Worm (Caenorhabditis elegans) whole organism, L2 larva: ENCODE data around the gene sup-26.

ENCODE experiments used
- F13H6.1 ChIP-seq: sonication (generic microtip); optimal IDR thresholded peaks from 2 replicates; lab custom pipeline; 2016; ENCODE audit warnings: missing genetic modification characterization, missing compliant biosample characterization
- R02D3.7 ChIP-seq: fragments of 150-350 bp; optimal IDR thresholded peaks from 2 replicates; lab custom pipeline; 2014; ENCODE audit warnings: missing biosample characterization, missing genetic modification characterization
- Y55F3AM.14 ChIP-seq: fragments of 200-800 bp; sonication (Bioruptor generic); optimal IDR thresholded peaks from 2 replicates; lab custom pipeline; 2018; ENCODE audit warnings: mild to moderate bottlenecking, missing genetic modification characterization, missing compliant biosample characterization
- ZK546.5 ChIP-seq: sonication (generic microtip); optimal IDR thresholded peaks from 2 replicates; lab custom pipeline; 2017; ENCODE audit warnings: missing biosample characterization, missing genetic modification characterization
- alr-1 ChIP-seq: fragments of 150-350 bp; optimal IDR thresholded peaks from 2 replicates; lab custom pipeline; 2014; ENCODE audit warnings: missing biosample characterization, missing genetic modification characterization
- aly-2 ChIP-seq: fragments of 150-350 bp; optimal IDR thresholded peaks from 2 replicates; lab custom pipeline; 2014; ENCODE audit warnings: missing biosample characterization, missing genetic modification characterization
- ama-1 ChIP-seq: fragments of 150-350 bp; optimal IDR thresholded peaks from 2 replicates; lab custom pipeline; 2018; ENCODE audit warnings: inconsistent platforms
- blmp-1 ChIP-seq: sonication (generic microtip); optimal IDR thresholded peaks from 2 replicates; lab custom pipeline; 2017; ENCODE audit warnings: missing genetic modification characterization, mild to moderate bottlenecking, missing compliant biosample characterization, antibody characterized with exemption, moderate library complexity; ENCODE audit not compliant: insufficient read depth
- ceh-16 ChIP-seq: fragments of 150-350 bp; optimal IDR thresholded peaks from 2 replicates; lab custom pipeline; 2014; ENCODE audit warnings: missing biosample characterization, missing genetic modification characterization
- ceh-82 ChIP-seq: fragments of 150-350 bp; optimal IDR thresholded peaks from 2 replicates; lab custom pipeline; 2014; ENCODE audit warnings: missing biosample characterization, missing genetic modification characterization
- dmd-4 ChIP-seq: sonication (generic microtip); optimal IDR thresholded peaks from 2 replicates; lab custom pipeline; 2017; ENCODE audit warnings: missing biosample characterization, missing genetic modification characterization
- egl-27 ChIP-seq: sonication (generic microtip); optimal IDR thresholded peaks from 3 replicates; lab custom pipeline; 2017; ENCODE audit warnings: missing biosample characterization, missing genetic modification reagents, missing genetic modification characterization
- fos-1 ChIP-seq: fragments of 150-350 bp; optimal IDR thresholded peaks from 2 replicates; lab custom pipeline; 2014; ENCODE audit warnings: missing biosample characterization, missing genetic modification characterization
- gmeb-1 ChIP-seq: fragments of 150-350 bp; optimal IDR thresholded peaks from 2 replicates; lab custom pipeline; 2014; ENCODE audit warnings: missing biosample characterization, missing genetic modification characterization
- lin-39 ChIP-seq: fragments of 150-350 bp; optimal IDR thresholded peaks from 2 replicates; lab custom pipeline; 2014; ENCODE audit warnings: missing biosample characterization, missing genetic modification reagents, missing genetic modification characterization
- lsy-2 ChIP-seq, 2 experiments: fragments of 150-350 bp in 1 of 2; sonication (generic microtip) in 1 of 2; optimal IDR thresholded peaks; 2 replicates each; lab custom pipeline; 2014 to 2017; ENCODE audit warnings: missing biosample characterization in 2 of 2, missing genetic modification characterization in 2 of 2
- mab-5 ChIP-seq: fragments of 150-350 bp; optimal IDR thresholded peaks from 2 replicates; lab custom pipeline; 2014; ENCODE audit warnings: missing biosample characterization, missing genetic modification characterization
- mbf-1 ChIP-seq: sonication (generic microtip); optimal IDR thresholded peaks from 2 replicates; lab custom pipeline; 2017; ENCODE audit warnings: missing biosample characterization, missing genetic modification characterization
- mdl-1 ChIP-seq, 2 experiments: fragments of 150-350 bp in 1 of 2; sonication (generic microtip) in 1 of 2; optimal IDR thresholded peaks; 2 replicates each; lab custom pipeline; 2017; ENCODE audit warnings: missing biosample characterization in 2 of 2, missing genetic modification characterization in 2 of 2
- nhr-10 ChIP-seq: sonication (generic microtip); optimal IDR thresholded peaks from 2 replicates; lab custom pipeline; 2017; ENCODE audit warnings: missing biosample characterization, missing genetic modification characterization
- nhr-237 ChIP-seq: fragments of 150-350 bp; optimal IDR thresholded peaks from 2 replicates; lab custom pipeline; 2014; ENCODE audit warnings: missing biosample characterization, missing genetic modification characterization
- nhr-25 ChIP-seq: fragments of 150-350 bp; sonication (generic microtip); optimal IDR thresholded peaks from 3 replicates; lab custom pipeline; 2014; ENCODE audit warnings: missing biosample characterization, missing genetic modification characterization
- nhr-6 ChIP-seq: fragments of 150-350 bp; optimal IDR thresholded peaks from 2 replicates; lab custom pipeline; 2014; ENCODE audit warnings: missing biosample characterization, missing genetic modification characterization
- nhr-77 ChIP-seq: fragments of 150-350 bp; optimal IDR thresholded peaks from 2 replicates; lab custom pipeline; 2014; ENCODE audit warnings: missing biosample characterization, missing genetic modification characterization
- skn-1 ChIP-seq: sonication (generic microtip); optimal IDR thresholded peaks from 2 replicates; lab custom pipeline; 2017; ENCODE audit warnings: missing biosample characterization, missing genetic modification characterization
- sma-3 ChIP-seq: sonication (generic microtip); optimal IDR thresholded peaks from 2 replicates; lab custom pipeline; 2016; ENCODE audit warnings: missing genetic modification reagents, missing genetic modification characterization, missing compliant biosample characterization
- sma-9 ChIP-seq, 2 experiments: fragments of 150-350 bp in 1 of 2; sonication (generic microtip) in 1 of 2; optimal IDR thresholded peaks; 2 replicates each; lab custom pipeline; 2014 to 2016; ENCODE audit warnings: missing genetic modification characterization in 2 of 2, mild to moderate bottlenecking in 1 of 2, missing biosample characterization in 1 of 2, missing compliant biosample characterization in 1 of 2, missing genetic modification reagents in 1 of 2, moderate library complexity in 1 of 2
- snpc-4 ChIP-seq: fragments of 150-350 bp; optimal IDR thresholded peaks from 2 replicates; lab custom pipeline; 2014; ENCODE audit warnings: missing biosample characterization, missing genetic modification characterization
- zag-1 ChIP-seq: fragments of 150-350 bp; optimal IDR thresholded peaks from 2 replicates; lab custom pipeline; 2014; ENCODE audit warnings: missing biosample characterization, missing genetic modification characterization
- ztf-11 ChIP-seq: sonication (generic microtip); optimal IDR thresholded peaks from 2 replicates; lab custom pipeline; 2017; ENCODE audit warnings: missing biosample characterization, missing genetic modification characterization

sup-26 gene

DNA sequence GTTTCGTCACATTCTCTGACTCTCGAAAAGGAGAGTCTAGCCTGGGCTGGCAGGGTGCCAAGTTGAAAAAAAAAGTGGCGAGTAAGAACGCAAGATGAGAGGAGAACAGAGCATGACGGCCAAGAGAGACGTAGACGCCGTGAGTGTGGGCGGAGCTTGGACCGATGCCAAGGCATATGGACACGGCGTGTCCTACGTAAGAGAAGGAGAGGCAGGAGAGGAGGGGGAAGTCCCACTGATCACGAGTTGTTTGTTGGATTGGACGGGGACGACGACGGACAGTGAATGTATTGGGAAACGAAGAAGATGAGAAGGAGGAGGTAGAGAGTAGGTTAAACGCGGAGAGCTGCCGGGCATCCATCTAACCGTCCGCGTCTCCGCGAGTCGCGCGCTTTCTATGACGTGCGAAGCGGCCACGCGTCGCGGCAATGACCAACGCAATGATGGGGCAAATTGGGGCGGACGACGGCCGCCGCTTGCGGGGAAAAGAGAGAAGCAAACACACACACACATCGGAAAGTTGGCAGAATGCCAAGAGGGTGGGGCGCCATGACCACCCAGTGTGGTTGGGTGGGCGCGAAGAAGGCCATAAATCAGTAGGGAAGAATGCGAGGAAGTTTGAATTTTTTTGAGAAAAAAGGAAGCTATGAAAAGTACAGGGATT, 2.1 kb upstream of the sup-26 start (continued):
- TF ChIP-seq blmp-1 (tag; lab: Kevin White, UChicago) (peak; percentile 82), egl-27 (tag; lab: Kevin White, UChicago) (peak; percentile 98), mdl-1 (tag; optimal IDR thresholded peaks at IDR 0.05; lab: Kevin White, UChicago) (peak; percentile 94 to 97), aly-2 (tag; lab: Kevin White, UChicago) (no peak), dmd-4 (tag; lab: Kevin White, UChicago) (peak; percentile 15), zag-1 (tag; lab: Kevin White, UChicago) (peak; percentile 95)

DNA sequence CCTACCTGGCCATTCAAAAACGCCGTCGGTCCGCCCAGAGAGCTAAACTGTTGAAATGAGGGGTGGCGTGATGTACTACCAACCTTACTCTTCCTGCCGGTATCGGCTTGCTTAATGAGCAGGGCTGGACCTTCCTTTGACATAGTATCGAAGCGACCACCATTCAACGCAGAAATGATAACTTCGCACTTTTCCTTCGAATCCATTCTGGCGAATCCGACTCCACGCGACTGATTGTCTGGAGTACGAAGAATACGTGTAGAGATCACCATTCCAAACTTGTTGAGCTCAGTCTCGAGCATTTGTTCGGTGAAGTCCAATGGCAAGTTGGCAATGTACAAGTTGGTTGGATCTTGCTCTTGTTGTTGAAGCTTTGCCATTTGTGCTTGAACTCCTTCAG, 1.8 kb downstream of the sup-26 start:
- TF ChIP-seq ZK546.5 (tag; lab: Kevin White, UChicago): no peak
- TF ChIP-seq snpc-4 (tag; lab: Kevin White, UChicago): no peak
- TF ChIP-seq nhr-237: no peak
- no peak for TF ChIP-seq aly-2 (tag; lab: Kevin White, UChicago)
- TF ChIP-seq, all 48 proteins: peak for 0

DNA sequence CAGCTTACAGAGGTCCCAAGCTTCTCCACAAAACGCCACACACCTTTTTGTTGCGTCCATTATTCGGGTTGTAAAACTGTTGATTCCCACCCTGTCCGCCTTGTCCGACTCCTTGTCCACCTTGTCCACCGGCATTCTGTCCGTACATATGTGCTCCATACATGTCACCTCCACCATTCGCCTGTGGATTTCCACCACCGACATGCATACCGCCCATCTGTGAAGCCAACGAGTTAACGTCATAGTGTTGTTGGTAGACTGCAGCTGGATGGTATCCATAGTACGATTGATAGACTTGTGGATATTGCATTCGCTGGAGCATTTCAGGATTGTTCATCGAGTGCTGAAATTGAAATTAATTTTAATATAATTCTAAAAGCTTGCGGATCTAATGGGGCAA, 2.3 kb downstream of the sup-26 start:
- TF ChIP-seq alr-1 (tag; lab: Kevin White, UChicago) (no peak), skn-1 (tag; lab: Kevin White, UChicago) (no peak), fos-1 (no peak), F13H6.1 (no peak), ama-1 (lab: Kevin White, UChicago) (no peak), blmp-1 (tag; lab: Kevin White, UChicago) (no peak), gmeb-1 (tag; lab: Kevin White, UChicago) (no peak), mbf-1 (no peak), sma-3 (GFP tag; lab: Kevin White, UChicago) (no peak), R02D3.7 (tag; lab: Kevin White, UChicago) (no peak), Y55F3AM.14 (no peak)

DNA sequence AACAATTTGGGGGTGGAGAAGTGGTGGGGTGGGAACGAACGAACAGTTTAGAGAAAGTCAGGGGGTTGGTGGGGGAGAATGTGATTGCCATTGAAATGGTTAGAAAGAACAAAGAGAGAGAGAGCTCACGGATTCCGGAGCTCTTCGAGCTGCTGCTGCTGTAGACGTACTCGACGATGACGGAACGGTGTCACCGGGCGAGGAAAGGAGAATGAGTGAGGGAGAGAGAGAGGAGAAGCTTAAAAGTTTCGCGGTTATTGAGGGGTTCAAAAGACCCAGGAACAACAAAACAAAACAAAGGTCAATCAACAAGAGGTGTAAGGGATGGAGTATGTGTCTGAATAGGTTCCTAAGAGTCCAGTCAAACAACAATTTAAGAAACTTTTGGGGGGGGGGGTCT, 3.7 kb downstream of the sup-26 start:
- TF ChIP-seq ama-1 (lab: Kevin White, UChicago) (no peak), nhr-25 (tag; lab: Kevin White, UChicago) (no peak), sma-9 (GFP tag; optimal IDR thresholded peaks at IDR 0.05; lab: Kevin White, UChicago) (no peak), sma-9 (tag; optimal IDR thresholded peaks at IDR 0.05; lab: Kevin White, UChicago) (no peak), nhr-237 (no peak), ZK546.5 (tag; lab: Kevin White, UChicago) (no peak), ztf-11 (tag; lab: Kevin White, UChicago) (no peak), nhr-10 (tag; lab: Kevin White, UChicago) (no peak), aly-2 (tag; lab: Kevin White, UChicago) (no peak), nhr-77 (no peak), mdl-1 (tag; optimal IDR thresholded peaks at IDR 0.05; lab: Kevin White, UChicago) (no peak)

DNA sequence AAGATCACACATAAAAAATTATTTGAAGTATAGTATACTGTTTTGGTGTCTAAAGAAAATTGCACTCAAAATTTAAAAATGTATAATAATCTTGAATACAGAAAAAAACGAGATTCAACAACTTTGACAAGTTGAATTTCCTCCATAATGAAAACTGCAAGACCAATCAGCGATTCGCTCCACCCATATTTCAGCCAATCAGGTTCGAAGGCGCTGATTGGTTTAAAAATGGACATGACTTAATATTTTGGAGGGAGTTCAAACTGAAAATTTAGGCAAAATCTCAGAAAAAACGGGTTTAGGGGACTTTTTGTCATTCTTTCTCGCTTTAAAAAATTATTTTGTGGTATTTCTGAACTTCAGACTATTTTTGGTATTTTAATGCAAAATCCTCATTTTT, 4.3 kb downstream of the sup-26 start:
- TF ChIP-seq ama-1 (lab: Kevin White, UChicago) (no peak), aly-2 (tag; lab: Kevin White, UChicago) (no peak), lsy-2 (tag; optimal IDR thresholded peaks at IDR 0.05; lab: Kevin White, UChicago) (peak in 1 of 2 experiments; percentile 5), ztf-11 (tag; lab: Kevin White, UChicago) (no peak), snpc-4 (tag; lab: Kevin White, UChicago) (no peak), nhr-6 (no peak), sma-3 (GFP tag; lab: Kevin White, UChicago) (no peak), lin-39 (no peak), mab-5 (tag; lab: Kevin White, UChicago) (no peak)

DNA sequence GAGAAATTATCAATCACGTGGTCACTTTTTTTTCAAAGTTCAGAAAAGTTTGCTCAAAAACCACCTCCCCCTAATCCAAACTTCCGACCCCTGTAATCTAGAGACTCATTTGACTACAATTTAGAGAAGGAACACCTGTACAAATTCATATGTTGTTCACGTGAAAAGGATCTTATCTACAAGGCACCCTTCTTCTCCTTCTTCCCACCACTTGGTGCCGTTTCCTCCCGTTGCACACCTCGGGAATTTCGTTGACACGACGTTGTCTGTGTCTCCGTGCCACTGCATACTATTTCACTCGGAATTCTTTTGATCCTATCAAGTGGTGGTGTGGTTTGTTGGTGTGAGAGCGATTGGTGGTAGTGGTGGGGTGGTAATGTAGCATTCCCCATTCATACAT, 5.5 kb downstream of the sup-26 start:
- TF ChIP-seq ceh-16 (tag; lab: Kevin White, UChicago) (peak; percentile 47), sma-9 (GFP tag; optimal IDR thresholded peaks at IDR 0.05; lab: Kevin White, UChicago) (peak; percentile 17), sma-9 (tag; optimal IDR thresholded peaks at IDR 0.05; lab: Kevin White, UChicago) (no peak), ceh-82 (tag; lab: Kevin White, UChicago) (no peak)
